Fruit fly (Drosophila melanogaster) whole organism, embryonic: ENCODE data around the gene vito.

Experiments used
- CG12219 ChIP-seq: fragments of 200-800 bp; sonication (Bioruptor generic); optimal IDR thresholded peaks from 3 replicates; lab custom pipeline; 2018; ENCODE audit warnings: missing biosample characterization, mild to moderate bottlenecking, missing genetic modification characterization
- CG18764 ChIP-seq: fragments of 200-800 bp; sonication (Bioruptor generic); optimal IDR thresholded peaks from 3 replicates; lab custom pipeline; 2016; ENCODE audit warnings: missing biosample characterization, missing genetic modification characterization
- usp ChIP-seq: fragments of >200 bp; optimal IDR thresholded peaks from 2 replicates; lab custom pipeline; 2017; ENCODE audit warnings: missing biosample characterization, missing genetic modification characterization

- no peak for TF ChIP-seq CG12219 (GFP tag; lab: Kevin White, UChicago)
- no peak for TF ChIP-seq CG18764 (GFP tag; lab: Kevin White, UChicago)
- no peak for TF ChIP-seq usp (GFP tag; lab: Kevin White, UChicago)
These were observed 25.0 kb upstream of the vito start for dm6 chr3L:5802063-5802531.
